Fruit fly (Drosophila melanogaster) whole organism, pupa: ENCODE measurements around the gene Stam.
A peak's percentile ranks its signal among the peaks of the same experiment; 100 is the strongest.

Source experiments
- CG12605 ChIP-seq: fragments of 200-800 bp; sonication (Bioruptor generic); IDR thresholded peaks from 2 replicates; pipeline ENCODE4 v1.3.6; 2022; ENCODE audit warnings: missing biosample characterization, missing genetic modification characterization
- CG13204 ChIP-seq: fragments of 200-800 bp; sonication (Bioruptor generic); optimal IDR thresholded peaks from 2 replicates; lab custom pipeline; 2018; ENCODE audit warnings: missing biosample characterization, mild to moderate bottlenecking, missing genetic modification characterization, moderate library complexity
- CG14655 ChIP-seq: fragments of 200-800 bp; sonication (Bioruptor generic); optimal IDR thresholded peaks from 3 replicates; lab custom pipeline; 2017; ENCODE audit warnings: mild to moderate bottlenecking, missing biosample characterization, missing genetic modification reagents, missing genetic modification characterization
- CG15710 ChIP-seq: fragments of 200-800 bp; sonication (Bioruptor generic); optimal IDR thresholded peaks from 2 replicates; lab custom pipeline; 2018; ENCODE audit warnings: missing biosample characterization, mild to moderate bottlenecking, missing genetic modification characterization, moderate library complexity
- CG17806 ChIP-seq: fragments of 200-800 bp; sonication (Bioruptor generic); optimal IDR thresholded peaks from 2 replicates; lab custom pipeline; 2018; ENCODE audit warnings: missing biosample characterization, mild to moderate bottlenecking, missing genetic modification characterization, moderate library complexity
- CG32121 ChIP-seq: fragments of 200-800 bp; sonication (Bioruptor generic); IDR thresholded peaks from 2 replicates; pipeline ENCODE4 v1.3.6; 2022; ENCODE audit warnings: missing biosample characterization, missing genetic modification characterization
- CG34367 ChIP-seq: fragments of 200-800 bp; sonication (Bioruptor generic); optimal IDR thresholded peaks from 2 replicates; lab custom pipeline; 2018; ENCODE audit warnings: missing biosample characterization, mild to moderate bottlenecking, missing genetic modification characterization
- CG4496 ChIP-seq: fragments of 200-800 bp; sonication (Bioruptor generic); IDR thresholded peaks from 3 replicates; pipeline ENCODE4 v1.3.6; 2022; ENCODE audit warnings: missing biosample characterization, missing genetic modification characterization
- CG8159 ChIP-seq: fragments of 200-800 bp; sonication (Bioruptor generic); optimal IDR thresholded peaks from 3 replicates; lab custom pipeline; 2018; ENCODE audit warnings: missing biosample characterization, mild to moderate bottlenecking, missing genetic modification characterization, moderate library complexity
- CG8301 ChIP-seq: fragments of 200-800 bp; sonication (Bioruptor generic); optimal IDR thresholded peaks from 2 replicates; lab custom pipeline; 2018; ENCODE audit warnings: missing biosample characterization, mild to moderate bottlenecking, missing genetic modification characterization
- CG9948 ChIP-seq: fragments of 200-800 bp; sonication (Bioruptor generic); optimal IDR thresholded peaks from 2 replicates; lab custom pipeline; 2018; ENCODE audit warnings: missing biosample characterization, mild to moderate bottlenecking, missing genetic modification characterization, moderate library complexity
- D1 ChIP-seq: fragments of 200-800 bp; sonication (Bioruptor generic); optimal IDR thresholded peaks from 2 replicates; lab custom pipeline; 2018; ENCODE audit warnings: missing biosample characterization, mild to moderate bottlenecking, missing genetic modification characterization, moderate library complexity
- EcR ChIP-seq: fragments of 200-800 bp; sonication (Bioruptor generic); optimal IDR thresholded peaks from 3 replicates; lab custom pipeline; 2019; ENCODE audit warnings: missing biosample characterization, missing genetic modification characterization, mild to moderate bottlenecking, moderate library complexity, missing genetic modification reagents
- Ets98B ChIP-seq: fragments of 200-800 bp; sonication (Bioruptor generic); IDR thresholded peaks from 2 replicates; pipeline ENCODE4 v1.3.6; 2022; ENCODE audit warnings: missing biosample characterization, missing genetic modification characterization
- Pif1A ChIP-seq: fragments of 200-800 bp; sonication (Bioruptor generic); optimal IDR thresholded peaks from 3 replicates; lab custom pipeline; 2016; ENCODE audit warnings: missing biosample characterization, missing genetic modification characterization
- Pif1B ChIP-seq: fragments of 200-800 bp; sonication (Bioruptor generic); optimal IDR thresholded peaks from 3 replicates; lab custom pipeline; 2016; ENCODE audit warnings: missing biosample characterization, missing genetic modification characterization
- Snoo ChIP-seq: fragments of 200-800 bp; sonication (Bioruptor generic); optimal IDR thresholded peaks from 3 replicates; lab custom pipeline; 2017; ENCODE audit warnings: missing biosample characterization, mild to moderate bottlenecking, missing genetic modification characterization, inconsistent platforms
- fd96Ca ChIP-seq: fragments of 200-800 bp; sonication (Bioruptor generic); IDR thresholded peaks from 3 replicates; pipeline ENCODE4 v1.3.6; 2022; ENCODE audit warnings: missing biosample characterization, missing genetic modification characterization
- gl ChIP-seq: fragments of 200-800 bp; sonication (Bioruptor generic); optimal IDR thresholded peaks from 2 replicates; lab custom pipeline; 2018; ENCODE audit warnings: missing biosample characterization, mild to moderate bottlenecking, missing genetic modification characterization
- rn ChIP-seq: fragments of 200-800 bp; sonication (Bioruptor generic); IDR thresholded peaks from 2 replicates; pipeline ENCODE4 v1.3.6; 2022; ENCODE audit warnings: missing biosample characterization, missing genetic modification characterization

Gene Stam

dm6 chr2L:10841619-10842018 lies 16.7 kb upstream of the Stam start:
- TF ChIP-seq CG4496 (GFP tag; lab: Robert Waterston, UW) (no peak), Ets98B (GFP tag; lab: Robert Waterston, UW) (no peak), fd96Ca (GFP tag; lab: Robert Waterston, UW) (no peak), CG12605 (GFP tag; lab: Robert Waterston, UW) (no peak), CG8301 (tag; lab: Kevin White, UChicago) (no peak), gl (tag; lab: Kevin White, UChicago) (no peak), Pif1B (GFP tag; lab: Kevin White, UChicago) (no peak)

dm6 chr2L:10842326-10842725 lies 16.0 kb upstream of the Stam start, which contains the start of gene CG6700:
Gene CG6700 (minus strand): TSS chr2L:10842597.
- no peak for TF ChIP-seq CG15710
- TF ChIP-seq Snoo (tag; lab: Kevin White, UChicago), result no peak
- no peak for TF ChIP-seq CG34367 (tag; lab: Kevin White, UChicago)
- no peak for TF ChIP-seq D1 (tag; lab: Kevin White, UChicago)

dm6 chr2L:10845564-10845963 lies 12.8 kb upstream of the Stam start, which contains the start of the genes CG17139 and CG17140:
Gene CG17139 (minus strand): TSS chr2L:10845664.
Gene CG17140 (minus strand): TSS chr2L:10845664.
- TF ChIP-seq Snoo (tag; lab: Kevin White, UChicago) (no peak), CG14655 (GFP tag; lab: Kevin White, UChicago) (no peak), CG8159 (tag; lab: Kevin White, UChicago) (no peak), Pif1A (GFP tag; lab: Kevin White, UChicago) (no peak), CG12605 (GFP tag; lab: Robert Waterston, UW) (no peak), Ets98B (GFP tag; lab: Robert Waterston, UW) (no peak), CG4496 (GFP tag; lab: Robert Waterston, UW) (no peak), CG9948 (tag; lab: Kevin White, UChicago) (no peak), rn (GFP tag; lab: Robert Waterston, UW) (no peak), CG34367 (tag; lab: Kevin White, UChicago) (no peak), CG13204 (GFP tag; lab: Kevin White, UChicago) (no peak), EcR (GFP tag; lab: Kevin White, UChicago) (no peak), CG8301 (tag; lab: Kevin White, UChicago) (no peak), CG15710 (no peak), fd96Ca (GFP tag; lab: Robert Waterston, UW) (no peak), CG17806 (tag; lab: Kevin White, UChicago) (no peak), D1 (tag; lab: Kevin White, UChicago) (no peak)
- TF ChIP-seq, all 21 proteins: peak for 0

dm6 chr2L:10846944-10847343 lies 11.4 kb upstream of the Stam start, which contains the start of gene Porin2:
Gene Porin2 (minus strand): TSS chr2L:10847044.
- TF ChIP-seq CG15710, result no peak
- no peak for TF ChIP-seq CG32121
- TF ChIP-seq CG4496 (GFP tag; lab: Robert Waterston, UW), result no peak
- TF ChIP-seq D1 (tag; lab: Kevin White, UChicago), result no peak
- no peak for TF ChIP-seq Pif1A (GFP tag; lab: Kevin White, UChicago)
- TF ChIP-seq Ets98B (GFP tag; lab: Robert Waterston, UW), result no peak
- TF ChIP-seq rn (GFP tag; lab: Robert Waterston, UW), result no peak
- TF ChIP-seq CG12605 (GFP tag; lab: Robert Waterston, UW), result no peak
- no peak for TF ChIP-seq CG14655 (GFP tag; lab: Kevin White, UChicago)
- TF ChIP-seq gl (tag; lab: Kevin White, UChicago), result no peak
- TF ChIP-seq CG8301 (tag; lab: Kevin White, UChicago), result no peak
- TF ChIP-seq Snoo (tag; lab: Kevin White, UChicago), result no peak
- TF ChIP-seq EcR (GFP tag; lab: Kevin White, UChicago), result no peak
- no peak for TF ChIP-seq fd96Ca (GFP tag; lab: Robert Waterston, UW)
- TF ChIP-seq CG8159 (tag; lab: Kevin White, UChicago), result no peak
- TF ChIP-seq Pif1B (GFP tag; lab: Kevin White, UChicago), result no peak

- TF ChIP-seq CG32121, result peak; percentile 73
- peak; percentile 14 for TF ChIP-seq CG15710
- TF ChIP-seq CG13204 (GFP tag; lab: Kevin White, UChicago), result no peak
- no peak for TF ChIP-seq Pif1B (GFP tag; lab: Kevin White, UChicago)
- peak; percentile 73 for TF ChIP-seq CG12605 (GFP tag; lab: Robert Waterston, UW)
- peak; percentile 70 for TF ChIP-seq fd96Ca (GFP tag; lab: Robert Waterston, UW)
- peak; percentile 68 for TF ChIP-seq CG8301 (tag; lab: Kevin White, UChicago)
- TF ChIP-seq CG14655 (GFP tag; lab: Kevin White, UChicago), result no peak
- peak; percentile 7 for TF ChIP-seq CG17806 (tag; lab: Kevin White, UChicago)
- no peak for TF ChIP-seq CG9948 (tag; lab: Kevin White, UChicago)
- no peak for TF ChIP-seq gl (tag; lab: Kevin White, UChicago)
- peak; percentile 40; the same call in 1 of the 2 replicates for TF ChIP-seq rn (GFP tag; lab: Robert Waterston, UW)
- TF ChIP-seq CG4496 (GFP tag; lab: Robert Waterston, UW), result peak; percentile 82
- peak; percentile 5 for TF ChIP-seq CG8159 (tag; lab: Kevin White, UChicago)
- no peak for TF ChIP-seq Pif1A (GFP tag; lab: Kevin White, UChicago)
- TF ChIP-seq Ets98B (GFP tag; lab: Robert Waterston, UW), result peak; percentile 82
Observed at dm6 chr2L:10849511-10850191, 8.7 kb upstream of the Stam start, which contains the start of gene SmydA-3. Gene SmydA-3 (plus strand): TSS chr2L:10850141.
